Fruit fly (Drosophila melanogaster) whole organism, embryonic: ENCODE measurements around the gene Sdic4.
A peak's percentile ranks its signal among the peaks of the same experiment; 100 is the strongest.

ENCODE experiments used
- BtbVII ChIP-seq: fragments of 200-800 bp; sonication (Bioruptor generic); optimal IDR thresholded peaks from 3 replicates; lab custom pipeline; 2017; ENCODE audit warnings: missing biosample characterization, mild to moderate bottlenecking, missing genetic modification characterization
- CG10147 ChIP-seq: fragments of 200-800 bp; sonication (Bioruptor generic); optimal IDR thresholded peaks from 2 replicates; lab custom pipeline; 2019; ENCODE audit warnings: missing biosample characterization, mild to moderate bottlenecking, missing genetic modification characterization, moderate library complexity
- CG10209 ChIP-seq: fragments of 200-800 bp; sonication (Bioruptor generic); optimal IDR thresholded peaks from 3 replicates; lab custom pipeline; 2017; ENCODE audit warnings: missing biosample characterization, mild to moderate bottlenecking, missing genetic modification characterization, missing genetic modification reagents
- CG10979 ChIP-seq: fragments of 200-800 bp; sonication (Bioruptor generic); optimal IDR thresholded peaks from 2 replicates; lab custom pipeline; 2018; ENCODE audit warnings: missing biosample characterization, mild to moderate bottlenecking, missing genetic modification characterization, moderate library complexity
- CG11695 ChIP-seq: fragments of 200-800 bp; sonication (Bioruptor generic); IDR thresholded peaks from 3 replicates; pipeline ENCODE4 v1.3.6; 2022; ENCODE audit warnings: missing biosample characterization, missing genetic modification characterization
- CG11723 ChIP-seq: fragments of 200-800 bp; sonication (Bioruptor generic); optimal IDR thresholded peaks from 2 replicates; lab custom pipeline; 2017; ENCODE audit warnings: missing biosample characterization, mild to moderate bottlenecking, missing genetic modification characterization
- CG12104 ChIP-seq: fragments of 200-800 bp; sonication (Bioruptor generic); optimal IDR thresholded peaks from 3 replicates; lab custom pipeline; 2016; ENCODE audit warnings: missing biosample characterization, missing genetic modification characterization
- CG12155 ChIP-seq: fragments of 200-800 bp; sonication (Bioruptor generic); optimal IDR thresholded peaks from 3 replicates; lab custom pipeline; 2016; ENCODE audit warnings: missing biosample characterization, missing genetic modification characterization
- CG1233 ChIP-seq: fragments of 200-800 bp; sonication (Bioruptor generic); optimal IDR thresholded peaks from 4 replicates; lab custom pipeline; 2018; ENCODE audit warnings: missing biosample characterization, mild to moderate bottlenecking, missing genetic modification characterization
- CG12659 ChIP-seq: fragments of 200-800 bp; sonication (Bioruptor generic); optimal IDR thresholded peaks from 3 replicates; lab custom pipeline; 2017; ENCODE audit warnings: mild to moderate bottlenecking, missing biosample characterization, missing genetic modification reagents, missing genetic modification characterization
- CG15514 ChIP-seq: fragments of 200-800 bp; sonication (Bioruptor generic); optimal IDR thresholded peaks from 3 replicates; lab custom pipeline; 2017; ENCODE audit warnings: missing biosample characterization, missing genetic modification characterization, mild to moderate bottlenecking, moderate library complexity, missing genetic modification reagents
- CG15601 ChIP-seq: fragments of 200-800 bp; sonication (Bioruptor generic); optimal IDR thresholded peaks from 3 replicates; lab custom pipeline; 2019; ENCODE audit warnings: missing biosample characterization, mild to moderate bottlenecking, missing genetic modification characterization, moderate library complexity
- CG16779 ChIP-seq: fragments of 200-800 bp; sonication (Bioruptor generic); IDR thresholded peaks from 2 replicates; pipeline ENCODE4 v1.3.6; 2022; ENCODE audit warnings: missing biosample characterization, missing genetic modification characterization
- CG17359 ChIP-seq: fragments of 200-800 bp; sonication (Bioruptor generic); optimal IDR thresholded peaks from 3 replicates; lab custom pipeline; 2018; ENCODE audit warnings: missing biosample characterization, mild to moderate bottlenecking, missing genetic modification characterization, moderate library complexity
- CG17385 ChIP-seq: fragments of 200-800 bp; sonication (Bioruptor generic); optimal IDR thresholded peaks from 3 replicates; lab custom pipeline; 2018; ENCODE audit warnings: missing biosample characterization, mild to moderate bottlenecking, missing genetic modification characterization
- CG18764 ChIP-seq: fragments of 200-800 bp; sonication (Bioruptor generic); optimal IDR thresholded peaks from 3 replicates; lab custom pipeline; 2016; ENCODE audit warnings: missing biosample characterization, missing genetic modification characterization
- CG31441 ChIP-seq: fragments of 200-800 bp; sonication (Bioruptor generic); IDR thresholded peaks from 2 replicates; pipeline ENCODE4 v1.3.6; 2022; ENCODE audit warnings: missing biosample characterization, missing genetic modification characterization
- CG32767 ChIP-seq: fragments of 200-800 bp; sonication (Bioruptor generic); IDR thresholded peaks from 2 replicates; pipeline ENCODE4 v1.3.6; 2022; ENCODE audit warnings: missing biosample characterization, missing genetic modification characterization
- CG3281 ChIP-seq: fragments of 200-800 bp; sonication (Bioruptor generic); optimal IDR thresholded peaks from 3 replicates; lab custom pipeline; 2017; ENCODE audit warnings: missing biosample characterization, mild to moderate bottlenecking, missing genetic modification characterization
- CG4328 ChIP-seq: fragments of 200-800 bp; sonication (Bioruptor generic); optimal IDR thresholded peaks from 3 replicates; lab custom pipeline; 2017; ENCODE audit warnings: missing biosample characterization, missing genetic modification reagents, missing genetic modification characterization
- CG4424 ChIP-seq: fragments of 200-800 bp; sonication (Bioruptor generic); optimal IDR thresholded peaks from 3 replicates; lab custom pipeline; 2016; ENCODE audit warnings: missing biosample characterization, missing genetic modification characterization
- CG6654 ChIP-seq: fragments of 200-800 bp; sonication (Bioruptor generic); optimal IDR thresholded peaks from 2 replicates; lab custom pipeline; 2017; ENCODE audit warnings: missing biosample characterization, mild to moderate bottlenecking, missing genetic modification characterization
- CG7556 ChIP-seq: fragments of 200-800 bp; sonication (Bioruptor generic); optimal IDR thresholded peaks from 2 replicates; lab custom pipeline; 2017; ENCODE audit warnings: missing biosample characterization, mild to moderate bottlenecking, missing genetic modification characterization
- CG8281 ChIP-seq: fragments of 200-800 bp; sonication (Bioruptor generic); optimal IDR thresholded peaks from 2 replicates; lab custom pipeline; 2018; ENCODE audit warnings: missing biosample characterization, mild to moderate bottlenecking, missing genetic modification characterization, moderate library complexity
- Deaf1 ChIP-seq: fragments of 200-800 bp; optimal IDR thresholded peaks from 3 replicates; lab custom pipeline; 2019; ENCODE audit warnings: missing biosample characterization, mild to moderate bottlenecking, missing genetic modification characterization, moderate library complexity
- Dip3 ChIP-seq: fragments of 200-800 bp; sonication (Bioruptor generic); optimal IDR thresholded peaks from 3 replicates; lab custom pipeline; 2016; ENCODE audit warnings: missing biosample characterization, missing genetic modification characterization
- Drgx ChIP-seq: fragments of 200-800 bp; sonication (Bioruptor generic); IDR thresholded peaks from 2 replicates; pipeline ENCODE4 v1.3.6; 2022; ENCODE audit warnings: missing biosample characterization, missing genetic modification characterization
- GATAe ChIP-seq: fragments of 200-800 bp; sonication (Bioruptor generic); conservative IDR thresholded peaks from 2 replicates; pipeline ENCODE4 v1.3.6; 2022; ENCODE audit warnings: missing biosample characterization, missing genetic modification characterization
- H15 ChIP-seq: fragments of 200-800 bp; sonication (Bioruptor generic); IDR thresholded peaks from 3 replicates; pipeline ENCODE4 v1.3.6; 2022; ENCODE audit warnings: missing biosample characterization, missing genetic modification characterization
- HLH54F ChIP-seq: fragments of 200-800 bp; sonication (Bioruptor generic); optimal IDR thresholded peaks from 3 replicates; lab custom pipeline; 2016; ENCODE audit warnings: missing biosample characterization, missing genetic modification characterization
- Hr51 ChIP-seq, 2 experiments: fragments of 200-800 bp; sonication (Bioruptor generic); optimal IDR thresholded peaks; 2 replicates in 1 of 2; 3 replicates in 1 of 2; lab custom pipeline; 2016 to 2018; ENCODE audit warnings: missing biosample characterization in 2 of 2, missing genetic modification characterization in 2 of 2, mild to moderate bottlenecking in 1 of 2, moderate library complexity in 1 of 2
- Jarid2 ChIP-seq: fragments of 200-800 bp; sonication (Bioruptor generic); optimal IDR thresholded peaks from 3 replicates; lab custom pipeline; 2017; ENCODE audit warnings: mild to moderate bottlenecking, missing biosample characterization, missing genetic modification reagents, missing genetic modification characterization
- Nf-YA ChIP-seq: fragments of 200-800 bp; sonication (Bioruptor generic); IDR thresholded peaks from 2 replicates; pipeline ENCODE4 v1.3.6; 2022; ENCODE audit warnings: missing biosample characterization, missing genetic modification characterization
- Sin3A ChIP-seq: fragments of >200 bp; optimal IDR thresholded peaks from 2 replicates; lab custom pipeline; 2018
- Sox102F ChIP-seq: fragments of 200-800 bp; sonication (Bioruptor generic); optimal IDR thresholded peaks from 2 replicates; lab custom pipeline; 2018; ENCODE audit warnings: missing biosample characterization, mild to moderate bottlenecking, missing genetic modification characterization, moderate library complexity
- Xbp1 ChIP-seq: fragments of 200-800 bp; sonication (Bioruptor generic); optimal IDR thresholded peaks from 3 replicates; lab custom pipeline; 2016; ENCODE audit warnings: missing biosample characterization, mild to moderate bottlenecking, missing genetic modification characterization
- ara ChIP-seq: fragments of 200-800 bp; sonication (Bioruptor generic); IDR thresholded peaks from 2 replicates; pipeline ENCODE4 v1.3.6; 2022; ENCODE audit warnings: missing biosample characterization, missing genetic modification characterization
- btn ChIP-seq: fragments of 200-800 bp; sonication (Bioruptor generic); optimal IDR thresholded peaks from 2 replicates; lab custom pipeline; 2016; ENCODE audit warnings: missing biosample characterization, missing genetic modification characterization
- dpn ChIP-seq, 2 experiments: fragments of 200-800 bp; sonication (Bioruptor generic); optimal IDR thresholded peaks; 3 replicates each; lab custom pipeline; 2016; ENCODE audit warnings: missing biosample characterization in 2 of 2, missing genetic modification characterization in 2 of 2
- dysf ChIP-seq: fragments of 200-800 bp; sonication (Bioruptor generic); IDR thresholded peaks from 3 replicates; pipeline ENCODE4 v1.3.6; 2022; ENCODE audit warnings: missing biosample characterization, missing genetic modification characterization
- fd96Cb ChIP-seq: fragments of 200-800 bp; sonication (Bioruptor generic); optimal IDR thresholded peaks from 2 replicates; lab custom pipeline; 2018; ENCODE audit warnings: missing biosample characterization, mild to moderate bottlenecking, missing genetic modification characterization, moderate library complexity
- jumu ChIP-seq: fragments of 200-800 bp; sonication (Bioruptor generic); optimal IDR thresholded peaks from 3 replicates; lab custom pipeline; 2016; ENCODE audit warnings: missing biosample characterization, missing genetic modification characterization
- nmo ChIP-seq: fragments of 200-800 bp; sonication (Bioruptor generic); optimal IDR thresholded peaks from 2 replicates; lab custom pipeline; 2018; ENCODE audit warnings: missing biosample characterization, mild to moderate bottlenecking, missing genetic modification characterization, moderate library complexity
- sc ChIP-seq, 3 experiments: fragments of >200 bp in 2 of 3; fragments of 200-800 bp in 1 of 3; sonication (Bioruptor generic) in 1 of 3; optimal IDR thresholded peaks; 2 replicates in 2 of 3; 3 replicates in 1 of 3; lab custom pipeline; 2017; ENCODE audit warnings: mild to moderate bottlenecking in 1 of 3, missing biosample characterization in 1 of 3, missing genetic modification characterization in 1 of 3, missing genetic modification reagents in 1 of 3
- sens ChIP-seq: fragments of 200-800 bp; sonication (Bioruptor generic); peaks from one replicate; lab custom pipeline; 2016; ENCODE audit warnings: missing biosample characterization, missing genetic modification characterization
- slbo ChIP-seq: fragments of 200-800 bp; sonication (Bioruptor generic); IDR thresholded peaks from 2 replicates; pipeline ENCODE4 v1.3.6; 2022; ENCODE audit warnings: missing biosample characterization, missing genetic modification characterization
- stc ChIP-seq: fragments of 200-800 bp; sonication (Bioruptor generic); IDR thresholded peaks from 2 replicates; pipeline ENCODE4 v1.3.6; 2022; ENCODE audit warnings: missing biosample characterization, missing genetic modification characterization
- sug ChIP-seq: fragments of 200-800 bp; optimal IDR thresholded peaks from 2 replicates; lab custom pipeline; 2019; ENCODE audit warnings: missing biosample characterization, mild to moderate bottlenecking, missing genetic modification characterization, moderate library complexity
- tin ChIP-seq: fragments of 200-800 bp; sonication (Bioruptor generic); optimal IDR thresholded peaks from 3 replicates; lab custom pipeline; 2016; ENCODE audit warnings: missing biosample characterization, missing genetic modification characterization

The Sdic4 gene

dm6 chrX:20173464-20173995, 51.3 kb downstream of the Sdic4 start, which contains the start of gene AnxB10 (continued):
- TF ChIP-seq CG12104 (GFP tag; lab: Kevin White, UChicago) (peak; percentile 42), sc (optimal IDR thresholded peaks at IDR 0.05; lab: Kevin White, UChicago) (no peak), sc (GFP tag; optimal IDR thresholded peaks at IDR 0.05; lab: Kevin White, UChicago) (peak; percentile 20), dysf (peak; percentile 73), Dip3 (GFP tag; lab: Kevin White, UChicago) (peak; percentile 48), Hr51 (GFP tag; optimal IDR thresholded peaks at IDR 0.05; lab: Kevin White, UChicago) (peak in 1 of 2 experiments; percentile 75), HLH54F (GFP tag; lab: Kevin White, UChicago) (peak; percentile 36), tin (peak; percentile 54), dpn (GFP tag; optimal IDR thresholded peaks at IDR 0.05; lab: Kevin White, UChicago) (peak; percentile 40 to 44), BtbVII (peak; percentile 46), CG15601 (tag; lab: Kevin White, UChicago) (peak; percentile 7), CG8281 (tag; lab: Kevin White, UChicago) (peak; percentile 4), CG1233 (GFP tag; lab: Kevin White, UChicago) (peak; percentile 57), CG10979 (tag; lab: Kevin White, UChicago) (peak; percentile 61), CG3281 (GFP tag; lab: Kevin White, UChicago) (peak; percentile 75), CG10147 (GFP tag; lab: Kevin White, UChicago) (peak; percentile 74), sens (GFP tag; lab: Kevin White, UChicago) (peak; percentile 93), CG6654 (peak; percentile 4), CG11695 (peak; percentile 59; the same call in 1 of the 3 replicates), H15 (GFP tag; lab: Robert Waterston, UW) (0 out of 3 replicates have a peak, but pooled peaks have one; percentile 24), Xbp1 (GFP tag; lab: Kevin White, UChicago) (peak; percentile 68), CG16779 (GFP tag; lab: Robert Waterston, UW) (no peak), ara (GFP tag; lab: Robert Waterston, UW) (0 out of 2 replicates have a peak, but pooled peaks have one; percentile 22), CG4328 (GFP tag; lab: Kevin White, UChicago) (peak; percentile 14), CG17359 (peak; percentile 57), Sox102F (peak; percentile 71), nmo (GFP tag; lab: Kevin White, UChicago) (peak; percentile 67), slbo (GFP tag; lab: Robert Waterston, UW) (peak; percentile 54), CG10209 (GFP tag; lab: Kevin White, UChicago) (peak; percentile 53), CG7556 (GFP tag; lab: Kevin White, UChicago) (peak; percentile 58), CG12155 (GFP tag; lab: Kevin White, UChicago) (peak; percentile 43), Jarid2 (GFP tag; lab: Kevin White, UChicago) (peak; percentile 10), GATAe (GFP tag; lab: Robert Waterston, UW) (no peak), CG32767 (GFP tag; lab: Robert Waterston, UW) (0 out of 2 replicates have a peak, but pooled peaks have one; percentile 18), stc (GFP tag; lab: Robert Waterston, UW) (0 out of 2 replicates have a peak, but pooled peaks have one; percentile 52), fd96Cb (tag; lab: Kevin White, UChicago) (peak; percentile 67), CG17385 (GFP tag; lab: Kevin White, UChicago) (peak; percentile 39), CG31441 (GFP tag; lab: Robert Waterston, UW) (peak; percentile 64), CG12659 (GFP tag; lab: Kevin White, UChicago) (peak; percentile 46), CG11723 (GFP tag; lab: Kevin White, UChicago) (peak; percentile 26), jumu (GFP tag; lab: Kevin White, UChicago) (peak; percentile 11), Nf-YA (GFP tag; lab: Robert Waterston, UW) (no peak), sug (tag; lab: Kevin White, UChicago) (peak; percentile 4), CG18764 (peak; percentile 31), CG15514 (peak; percentile 34), Deaf1 (tag; lab: Kevin White, UChicago) (peak; percentile 42), Drgx (GFP tag; lab: Robert Waterston, UW) (peak; percentile 93), Sin3A (lab: Kevin White, UChicago) (no peak), CG4424 (GFP tag; lab: Kevin White, UChicago) (peak; percentile 64), btn (GFP tag; lab: Kevin White, UChicago) (peak; percentile 40)
